Fruit fly (Drosophila melanogaster) whole organism: ENCODE results near the gene IntS9.

Source experiments
- CG8478 ChIP-seq: fragments of >200 bp; optimal IDR thresholded peaks from 2 replicates; lab custom pipeline; 2018; ENCODE audit warnings: inconsistent platforms
- Dll ChIP-seq: fragments of >200 bp; optimal IDR thresholded peaks from 2 replicates; lab custom pipeline; 2017
- EcR ChIP-seq, 2 experiments: fragments of >200 bp; optimal IDR thresholded peaks; 2 replicates each; lab custom pipeline; 2017; ENCODE audit warnings: missing biosample characterization in 2 of 2, missing genetic modification characterization in 2 of 2, missing genetic modification reagents in 2 of 2
- pan ChIP-seq: fragments of >200 bp; optimal IDR thresholded peaks from 2 replicates; lab custom pipeline; 2017
- psq ChIP-seq: fragments of >200 bp; optimal IDR thresholded peaks from 2 replicates; lab custom pipeline; 2017
- usp ChIP-seq: fragments of >200 bp; optimal IDR thresholded peaks from 2 replicates; lab custom pipeline; 2017; ENCODE audit warnings: missing biosample characterization, missing genetic modification characterization, mixed read lengths

dm6 chr3L:16097393-16097884 lies 8.0 kb downstream of the IntS9 start, which contains the start of the genes CG13074 and ATPsynbetaL:
- no peak for TF ChIP-seq Dll (lab: Kevin White, UChicago)
- TF ChIP-seq usp = no peak
- no peak for TF ChIP-seq pan (lab: Kevin White, UChicago)
- no peak for TF ChIP-seq psq (lab: Kevin White, UChicago)
- no peak for TF ChIP-seq CG8478
- no peak for TF ChIP-seq EcR (GFP tag; optimal IDR thresholded peaks at IDR 0.05; lab: Kevin White, UChicago)
